Fruit fly (Drosophila melanogaster) whole organism, prepupa: ENCODE results near the gene VGlut.

Experiments
- CG34406 ChIP-seq: fragments of 200-800 bp; sonication (Bioruptor generic); optimal IDR thresholded peaks from 3 replicates; lab custom pipeline; 2016; ENCODE audit warnings: missing biosample characterization, missing genetic modification characterization
- CG8119 ChIP-seq: fragments of 200-800 bp; sonication (Bioruptor generic); IDR thresholded peaks from 3 replicates; pipeline ENCODE4 v1.3.6; 2022; ENCODE audit warnings: missing biosample characterization, missing genetic modification characterization
- CG8319 ChIP-seq: fragments of 200-800 bp; sonication (Bioruptor generic); optimal IDR thresholded peaks from 3 replicates; lab custom pipeline; 2016; ENCODE audit warnings: missing biosample characterization, missing genetic modification characterization
- Gug ChIP-seq: fragments of 200-800 bp; sonication (Bioruptor generic); IDR thresholded peaks from 2 replicates; pipeline ENCODE4 v1.3.6; 2022; ENCODE audit warnings: missing biosample characterization, missing genetic modification characterization
- vri ChIP-seq: fragments of 200-800 bp; sonication (Bioruptor generic); optimal IDR thresholded peaks from 3 replicates; lab custom pipeline; 2016; ENCODE audit warnings: missing biosample characterization, mild to moderate bottlenecking, missing genetic modification characterization

DNA sequence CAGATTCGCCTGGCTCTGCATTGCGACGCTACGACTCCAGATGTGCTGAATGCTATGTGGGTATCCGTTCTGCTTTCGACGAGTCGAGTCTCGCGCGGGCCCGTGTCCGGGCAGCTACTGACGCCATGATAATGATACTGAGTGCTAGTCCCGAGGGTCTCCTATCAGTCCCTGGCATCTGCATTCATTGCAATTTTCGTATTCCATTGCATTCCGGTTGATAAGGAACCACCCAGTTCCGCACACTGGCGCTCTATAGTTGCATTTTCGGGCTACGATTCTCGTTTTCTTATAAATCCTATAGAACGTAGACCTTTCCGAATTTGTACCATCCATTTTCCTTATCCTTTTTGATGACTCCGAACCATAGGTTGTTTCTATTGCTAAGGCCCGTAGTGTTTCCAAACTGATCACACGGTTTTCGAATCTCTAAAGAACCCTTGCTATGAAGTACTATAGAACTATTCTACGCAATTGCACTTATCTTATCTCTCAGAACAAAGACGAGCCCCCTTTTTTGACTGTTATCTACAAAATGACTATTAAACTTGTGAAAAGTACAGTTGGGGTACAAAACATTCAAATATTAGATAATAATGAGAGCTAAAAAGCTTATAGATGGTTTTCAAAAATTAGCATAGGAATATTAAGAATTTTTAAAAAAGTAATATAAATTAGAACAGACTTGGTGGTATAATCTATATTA is 28.5 kb upstream of the VGlut start, which contains the start of gene CG3597:
- no peak for TF ChIP-seq Gug
- TF ChIP-seq CG34406 (GFP tag; lab: Kevin White, UChicago): no peak
- TF ChIP-seq CG8319: no peak
- no peak for TF ChIP-seq vri (GFP tag; lab: Kevin White, UChicago)
- no peak for TF ChIP-seq CG8119 (GFP tag; lab: Robert Waterston, UW)
